Worm (Caenorhabditis elegans) whole organism, L1 larva: ENCODE data around the gene K12H4.6.
A peak's percentile ranks its signal among the peaks of the same experiment; 100 is the strongest.

Source experiments
- C34B4.2 ChIP-seq: sonication (generic microtip); optimal IDR thresholded peaks from 2 replicates; lab custom pipeline; 2017; ENCODE audit warnings: mild to moderate bottlenecking, missing genetic modification characterization, missing compliant biosample characterization
- aha-1 ChIP-seq: fragments of 150-350 bp; optimal IDR thresholded peaks from 2 replicates; lab custom pipeline; 2014; ENCODE audit warnings: missing biosample characterization, missing genetic modification characterization
- alr-1 ChIP-seq: fragments of 200-800 bp; sonication (Bioruptor generic); optimal IDR thresholded peaks from 2 replicates; lab custom pipeline; 2018; ENCODE audit warnings: borderline replicate concordance, mild to moderate bottlenecking, missing genetic modification characterization, missing compliant biosample characterization
- aly-2 ChIP-seq: fragments of 150-350 bp; optimal IDR thresholded peaks from 2 replicates; lab custom pipeline; 2014; ENCODE audit warnings: missing biosample characterization, missing genetic modification characterization
- ama-1 ChIP-seq: fragments of 150-350 bp; optimal IDR thresholded peaks from 2 replicates; lab custom pipeline; 2014
- blmp-1 ChIP-seq: fragments of 150-350 bp; optimal IDR thresholded peaks from 2 replicates; lab custom pipeline; 2014; ENCODE audit warnings: missing biosample characterization, missing genetic modification characterization
- ceh-63 ChIP-seq: fragments of 200-800 bp; sonication (Bioruptor generic); optimal IDR thresholded peaks from 2 replicates; lab custom pipeline; 2018; ENCODE audit warnings: mild to moderate bottlenecking, missing genetic modification characterization, missing compliant biosample characterization
- ceh-88 ChIP-seq: fragments of 200-800 bp; sonication (Bioruptor generic); IDR thresholded peaks from 2 replicates; pipeline ENCODE4 v1.3.6; 2022; ENCODE audit warnings: missing genetic modification characterization, missing compliant biosample characterization
- dsc-1 ChIP-seq: sonication (generic microtip); optimal IDR thresholded peaks from 2 replicates; lab custom pipeline; 2016; ENCODE audit warnings: mild to moderate bottlenecking, missing genetic modification characterization, missing compliant biosample characterization
- efl-1 ChIP-seq, 4 experiments: fragments of 150-350 bp; optimal IDR thresholded peaks in 3 of 4; peaks in 1 of 4; 1 replicate in 1 of 4; 2 replicates in 3 of 4; lab custom pipeline; 2014; ENCODE audit warnings: missing biosample characterization in 2 of 4, missing genetic modification characterization in 2 of 4, missing genetic modification reagents in 2 of 4
- elt-2 ChIP-seq: sonication (generic microtip); optimal IDR thresholded peaks from 2 replicates; lab custom pipeline; 2016; ENCODE audit warnings: missing genetic modification characterization, mild to moderate bottlenecking, inconsistent platforms, missing compliant biosample characterization, missing genetic modification reagents
- elt-3 ChIP-seq, 6 experiments: fragments of 150-350 bp in 1 of 6; sonication (generic microtip); optimal IDR thresholded peaks; 2 replicates each; lab custom pipeline; 2017 to 2018; ENCODE audit warnings: missing biosample characterization in 6 of 6, missing genetic modification characterization in 6 of 6, inconsistent platforms in 1 of 6
- fos-1 ChIP-seq: fragments of 150-350 bp; optimal IDR thresholded peaks from 2 replicates; lab custom pipeline; 2014; ENCODE audit warnings: missing biosample characterization, missing genetic modification characterization
- jun-1 ChIP-seq: fragments of 150-350 bp; optimal IDR thresholded peaks from 2 replicates; lab custom pipeline; 2014; ENCODE audit warnings: missing biosample characterization, missing genetic modification reagents, missing genetic modification characterization
- lin-15B ChIP-seq: fragments of 150-350 bp; sonication (generic microtip); optimal IDR thresholded peaks from 3 replicates; lab custom pipeline; 2014; ENCODE audit warnings: missing biosample characterization, missing genetic modification characterization
- lsy-2 ChIP-seq, 2 experiments: fragments of 150-350 bp; optimal IDR thresholded peaks; 2 replicates each; lab custom pipeline; 2014; ENCODE audit warnings: missing biosample characterization in 2 of 2, missing genetic modification characterization in 2 of 2
- mab-9 ChIP-seq: fragments of 200-800 bp; sonication (Bioruptor generic); IDR thresholded peaks from 2 replicates; pipeline ENCODE4 v1.3.6; 2022; ENCODE audit warnings: missing genetic modification reagents, missing genetic modification characterization, missing compliant biosample characterization
- mep-1 ChIP-seq: fragments of 150-350 bp; optimal IDR thresholded peaks from 2 replicates; lab custom pipeline; 2014; ENCODE audit warnings: missing biosample characterization, missing genetic modification characterization
- nhr-11 ChIP-seq: fragments of 150-350 bp; optimal IDR thresholded peaks from 2 replicates; lab custom pipeline; 2014; ENCODE audit warnings: missing biosample characterization, missing genetic modification characterization
- nhr-12 ChIP-seq: sonication (generic microtip); optimal IDR thresholded peaks from 2 replicates; lab custom pipeline; 2017; ENCODE audit warnings: missing biosample characterization, missing genetic modification characterization
- nhr-19 ChIP-seq: fragments of 200-800 bp; sonication (Bioruptor generic); conservative IDR thresholded peaks from 2 replicates; pipeline ENCODE4 v1.3.6; 2022; ENCODE audit warnings: missing genetic modification characterization, missing compliant biosample characterization
- nhr-20 ChIP-seq: sonication (generic microtip); optimal IDR thresholded peaks from 2 replicates; lab custom pipeline; 2016; ENCODE audit warnings: mild to moderate bottlenecking, missing genetic modification characterization, missing compliant biosample characterization
- nhr-237 ChIP-seq: fragments of 150-350 bp; optimal IDR thresholded peaks from 2 replicates; lab custom pipeline; 2014; ENCODE audit warnings: missing biosample characterization, missing genetic modification characterization
- nhr-47 ChIP-seq: sonication (generic microtip); optimal IDR thresholded peaks from 2 replicates; lab custom pipeline; 2016; ENCODE audit warnings: mild to moderate bottlenecking, missing genetic modification characterization, moderate library complexity, missing compliant biosample characterization
- nhr-77 ChIP-seq: fragments of 150-350 bp; optimal IDR thresholded peaks from 2 replicates; lab custom pipeline; 2014; ENCODE audit warnings: missing biosample characterization, missing genetic modification characterization
- nhr-90 ChIP-seq: sonication (generic microtip); optimal IDR thresholded peaks from 2 replicates; lab custom pipeline; 2016; ENCODE audit warnings: mild to moderate bottlenecking, missing genetic modification characterization, missing compliant biosample characterization; ENCODE audit not compliant: poor library complexity
- pqm-1 ChIP-seq: sonication (generic microtip); optimal IDR thresholded peaks from 3 replicates; lab custom pipeline; 2017; ENCODE audit warnings: missing biosample characterization, missing genetic modification characterization
- skn-1 ChIP-seq: fragments of 150-350 bp; optimal IDR thresholded peaks from 2 replicates; lab custom pipeline; 2014; ENCODE audit warnings: missing biosample characterization, missing genetic modification characterization
- snpc-4 ChIP-seq: fragments of 150-350 bp; optimal IDR thresholded peaks from 2 replicates; lab custom pipeline; 2014; ENCODE audit warnings: missing biosample characterization, missing genetic modification characterization
- sox-4 ChIP-seq: sonication (generic microtip); optimal IDR thresholded peaks from 2 replicates; lab custom pipeline; 2016; ENCODE audit warnings: missing genetic modification characterization, missing compliant biosample characterization
- swsn-7 ChIP-seq: sonication (generic microtip); optimal IDR thresholded peaks from 2 replicates; lab custom pipeline; 2016; ENCODE audit warnings: missing genetic modification characterization, missing compliant biosample characterization
- tlp-1 ChIP-seq: fragments of 150-350 bp; optimal IDR thresholded peaks from 2 replicates; lab custom pipeline; 2014; ENCODE audit warnings: missing biosample characterization, missing genetic modification characterization
- unc-86 ChIP-seq: sonication (generic microtip); optimal IDR thresholded peaks from 2 replicates; lab custom pipeline; 2016; ENCODE audit warnings: missing genetic modification characterization, missing compliant biosample characterization
- unc-98 ChIP-seq: fragments of 200-800 bp; sonication (Bioruptor generic); IDR thresholded peaks from 2 replicates; pipeline ENCODE4 v1.3.6; 2022; ENCODE audit warnings: missing genetic modification characterization, missing compliant biosample characterization

Gene K12H4.6

DNA sequence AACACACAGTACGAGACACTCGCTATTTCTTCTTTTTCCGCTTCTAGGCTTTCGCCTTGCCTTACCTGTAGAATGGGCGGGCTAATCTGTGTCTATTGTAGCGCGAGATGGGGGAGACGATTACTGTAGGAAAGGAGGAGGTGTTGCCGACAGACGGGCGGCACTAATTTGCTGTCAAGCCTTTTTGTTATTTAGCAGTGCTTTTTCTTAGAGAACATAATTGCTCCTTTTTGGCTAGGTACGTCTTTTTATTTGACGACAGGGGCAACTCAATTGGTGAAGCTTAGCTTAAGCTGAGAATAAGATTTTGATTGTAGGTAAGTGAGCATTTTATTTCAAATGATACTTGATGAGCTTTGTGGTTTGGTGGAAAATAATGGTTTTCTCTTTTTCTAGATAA is 21.0 kb upstream of the K12H4.6 start:
- TF ChIP-seq skn-1, result no peak
- TF ChIP-seq nhr-47 (tag; lab: Kevin White, UChicago), result no peak
- TF ChIP-seq nhr-20 (tag; lab: Kevin White, UChicago), result no peak
- TF ChIP-seq jun-1 (tag; lab: Kevin White, UChicago), result no peak
- no peak for TF ChIP-seq nhr-12 (tag; lab: Kevin White, UChicago)
- TF ChIP-seq ceh-88, result no peak
- TF ChIP-seq alr-1 (tag; lab: Kevin White, UChicago), result no peak
- no peak for TF ChIP-seq mab-9 (GFP tag; lab: Robert Waterston, UW)
- no peak for TF ChIP-seq snpc-4 (tag; lab: Kevin White, UChicago)
- TF ChIP-seq aha-1 (tag; lab: Kevin White, UChicago), result no peak
- no peak for TF ChIP-seq nhr-77
- TF ChIP-seq lin-15B (tag; lab: Kevin White, UChicago), result no peak

DNA sequence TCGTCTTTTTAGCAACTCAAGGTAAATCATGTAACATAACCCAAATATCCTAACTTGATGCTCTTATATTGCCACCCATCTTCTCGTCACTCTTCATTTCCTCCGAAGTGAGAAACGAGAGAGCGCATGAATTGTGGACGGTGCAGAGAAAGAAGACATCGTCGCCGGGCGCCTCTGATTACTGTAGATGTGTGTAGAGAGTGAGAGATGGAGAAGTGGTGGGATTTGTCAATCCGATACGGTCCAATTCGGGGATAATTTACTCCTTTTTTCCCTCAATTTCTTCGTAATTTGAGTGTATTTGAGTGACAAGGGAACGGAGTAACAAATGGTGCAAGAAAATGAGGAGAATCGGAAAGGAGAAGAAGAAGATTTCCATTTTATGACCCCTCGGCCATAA is 18.4 kb upstream of the K12H4.6 start:
- TF ChIP-seq aly-2 (no peak), lsy-2 (tag; optimal IDR thresholded peaks at IDR 0.05; lab: Kevin White, UChicago) (peak in 1 of 2 experiments; percentile 16), blmp-1 (peak; percentile 8)

DNA sequence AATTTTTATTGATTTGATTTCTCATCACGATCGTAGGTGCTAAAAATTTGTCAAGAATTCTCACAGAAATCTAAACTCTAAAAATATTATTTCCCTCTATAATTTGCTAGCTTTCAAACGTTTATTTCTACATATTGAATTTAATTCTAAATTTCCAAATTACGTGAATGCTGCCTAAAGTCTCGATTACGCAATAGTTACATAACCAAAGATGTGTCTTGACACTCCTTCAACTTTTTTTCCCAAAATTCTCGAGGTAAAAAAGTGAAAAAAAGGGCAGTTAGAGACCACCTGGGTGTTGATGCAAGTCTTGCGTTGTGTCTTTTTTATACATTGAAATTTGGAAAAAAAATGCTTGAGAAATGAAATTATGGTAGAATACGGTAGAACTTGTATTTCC is 9.2 kb upstream of the K12H4.6 start:
- TF ChIP-seq elt-3 (tag; optimal IDR thresholded peaks at IDR 0.05; lab: Kevin White, UChicago) (no peak), nhr-19 (GFP tag; lab: Robert Waterston, UW) (no peak), unc-86 (tag; lab: Kevin White, UChicago) (no peak), dsc-1 (tag; lab: Kevin White, UChicago) (no peak), unc-98 (GFP tag; lab: Robert Waterston, UW) (no peak), mep-1 (tag; lab: Kevin White, UChicago) (no peak), nhr-11 (tag; lab: Kevin White, UChicago) (no peak), swsn-7 (tag; lab: Kevin White, UChicago) (no peak), alr-1 (tag; lab: Kevin White, UChicago) (no peak), nhr-237 (tag; lab: Kevin White, UChicago) (no peak), nhr-90 (tag; lab: Kevin White, UChicago) (no peak)

DNA sequence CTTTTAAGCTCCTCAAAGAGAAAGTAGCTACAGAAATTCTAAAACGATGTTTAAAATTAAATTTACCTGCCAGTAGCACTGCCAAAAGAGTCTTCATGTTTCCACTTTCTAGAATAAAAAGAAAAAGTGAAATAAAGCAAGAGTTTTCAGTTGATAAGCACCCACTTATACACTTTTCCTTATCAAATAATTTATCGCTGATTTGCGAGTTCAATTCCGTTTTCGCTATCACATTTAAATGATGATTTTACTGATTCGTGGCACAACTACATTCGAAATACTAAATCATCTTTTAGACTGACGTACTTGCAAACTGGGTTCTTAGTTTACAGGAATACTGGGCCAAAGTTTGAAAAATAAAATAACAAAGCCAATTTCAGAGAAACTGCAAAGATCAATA is 8.3 kb upstream of the K12H4.6 start, which contains the start of gene K12H4.7:
TSS of gene K12H4.7 (minus strand) at position 138 of the 400 bp plus-strand sequence.
- no peak for TF ChIP-seq fos-1
- TF ChIP-seq tlp-1 (tag; lab: Kevin White, UChicago), result peak; percentile 51
- no peak for TF ChIP-seq C34B4.2 (tag; lab: Kevin White, UChicago)
- peak; percentile 74 for TF ChIP-seq elt-2 (tag; lab: Kevin White, UChicago)
- TF ChIP-seq efl-1 (optimal IDR thresholded peaks at IDR 0.05; lab: Kevin White, UChicago), result no peak
- peak in 1 of 2 experiments; percentile 61 for TF ChIP-seq efl-1 (GFP tag; optimal IDR thresholded peaks at IDR 0.05 in 1 of 2; lab: Kevin White, UChicago)
- no peak for TF ChIP-seq nhr-47 (tag; lab: Kevin White, UChicago)
- TF ChIP-seq pqm-1 (tag; lab: Kevin White, UChicago), result peak; percentile 74

DNA sequence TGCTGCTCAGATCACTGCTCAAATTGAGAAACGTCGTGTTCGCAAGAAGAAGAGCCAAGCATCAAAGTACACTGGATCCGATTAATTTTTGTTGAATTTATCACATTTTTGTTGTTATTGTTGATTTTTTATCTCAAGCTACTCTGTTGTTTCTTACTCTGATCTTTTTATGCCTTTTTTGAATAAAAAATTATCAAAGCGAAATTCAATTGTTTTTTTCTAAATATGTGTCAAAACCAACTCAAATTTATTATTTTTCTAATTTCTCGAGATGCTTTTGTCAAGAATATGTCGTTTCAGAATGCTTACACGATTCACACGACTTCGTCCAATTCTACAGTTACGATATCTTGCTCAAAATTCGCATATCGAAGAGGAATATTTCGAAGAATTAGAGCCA is 4.7 kb upstream of the K12H4.6 start, which contains the start of gene K12H4.2:
TSS of gene K12H4.2 (plus strand) at position 301 of the 400 bp plus-strand sequence.
- TF ChIP-seq ceh-63 (GFP tag; lab: Kevin White, UChicago), result no peak
- no peak for TF ChIP-seq ama-1 (lab: Kevin White, UChicago)
- no peak for TF ChIP-seq sox-4
- no peak for TF ChIP-seq efl-1 (optimal IDR thresholded peaks at IDR 0.05; lab: Kevin White, UChicago)
- peak in 1 of 2 experiments; percentile 12 for TF ChIP-seq efl-1 (GFP tag; optimal IDR thresholded peaks at IDR 0.05 in 1 of 2; lab: Kevin White, UChicago)
- no peak for TF ChIP-seq nhr-11 (tag; lab: Kevin White, UChicago)
- TF ChIP-seq, all 84 proteins: peak for 1
